Fruit fly (Drosophila melanogaster): ENCODE results near the gene CG10920.

Gene CG10920

DNA sequence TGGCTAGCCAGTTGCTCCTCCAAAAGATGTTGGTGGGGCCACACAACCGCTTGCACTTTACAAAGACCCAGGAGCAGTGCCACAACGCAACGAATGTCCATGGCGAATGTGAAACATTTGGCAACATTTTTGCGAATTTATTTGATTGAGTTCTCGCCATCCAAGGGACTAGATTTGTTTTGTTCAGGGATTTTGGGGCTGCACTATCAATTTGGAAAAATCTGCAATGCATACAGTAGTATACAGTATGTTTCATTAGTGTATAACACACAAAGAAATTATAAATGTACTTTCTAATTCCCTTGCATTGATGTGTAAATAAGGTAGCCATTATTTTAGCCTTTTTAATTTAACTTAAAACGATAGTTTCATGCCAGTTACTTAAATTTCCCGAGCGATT lies 24.7 kb upstream of the CG10920 start, which contains the start of gene Ir7d:
TSS of gene Ir7d (minus strand) at position 101 of the 400 bp plus-strand sequence.
- no peak for TF ChIP-seq Sin3A (optimal IDR thresholded peaks at IDR 0.05)
- no peak for TF ChIP-seq h (optimal IDR thresholded peaks at IDR 0.05)
- TF ChIP-seq insv (optimal IDR thresholded peaks at IDR 0.05): no peak
- no peak for TF ChIP-seq Myc (optimal IDR thresholded peaks at IDR 0.05)
- no peak for TF ChIP-seq psq (optimal IDR thresholded peaks at IDR 0.05)
- TF ChIP-seq ttk (optimal IDR thresholded peaks at IDR 0.05): no peak

DNA sequence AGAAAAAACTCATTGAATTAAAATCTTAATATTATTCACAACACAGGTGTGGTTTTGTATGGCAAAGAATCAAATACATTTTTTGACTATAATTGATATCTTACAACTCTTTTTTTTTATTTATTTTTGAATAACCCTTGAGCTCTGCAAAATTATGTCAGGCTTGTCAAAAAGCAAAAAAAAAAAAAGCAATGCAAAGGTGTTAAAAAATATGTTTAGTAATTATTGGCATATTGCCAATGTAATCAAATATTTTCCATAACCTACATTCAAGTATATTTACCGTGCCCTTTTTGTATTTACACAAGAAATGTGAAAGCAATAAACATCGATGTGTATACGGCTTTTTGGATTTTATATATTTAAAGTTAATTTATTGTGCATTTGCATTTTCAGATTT lies 20.1 kb upstream of the CG10920 start, which contains the start of gene Ir7c:
TSS of gene Ir7c (plus strand) at position 301 of the 400 bp plus-strand sequence.
- TF ChIP-seq ttk (optimal IDR thresholded peaks at IDR 0.05) (no peak), h (optimal IDR thresholded peaks at IDR 0.05) (no peak), Sin3A (optimal IDR thresholded peaks at IDR 0.05) (no peak), psq (optimal IDR thresholded peaks at IDR 0.05) (no peak), Myc (optimal IDR thresholded peaks at IDR 0.05) (no peak), insv (optimal IDR thresholded peaks at IDR 0.05) (no peak)

dm6 chrX:7873172-7873930 lies 19.3 kb upstream of the CG10920 start, which contains the start of gene dec:
Gene dec, minus strand, starts transcription at chrX:7873222.
- TF ChIP-seq h (optimal IDR thresholded peaks at IDR 0.05) (no peak), insv (optimal IDR thresholded peaks at IDR 0.05) (no peak), psq (optimal IDR thresholded peaks at IDR 0.05) (no peak), ttk (optimal IDR thresholded peaks at IDR 0.05) (no peak), Myc (optimal IDR thresholded peaks at IDR 0.05) (no peak), Sin3A (optimal IDR thresholded peaks at IDR 0.05) (no peak)

DNA sequence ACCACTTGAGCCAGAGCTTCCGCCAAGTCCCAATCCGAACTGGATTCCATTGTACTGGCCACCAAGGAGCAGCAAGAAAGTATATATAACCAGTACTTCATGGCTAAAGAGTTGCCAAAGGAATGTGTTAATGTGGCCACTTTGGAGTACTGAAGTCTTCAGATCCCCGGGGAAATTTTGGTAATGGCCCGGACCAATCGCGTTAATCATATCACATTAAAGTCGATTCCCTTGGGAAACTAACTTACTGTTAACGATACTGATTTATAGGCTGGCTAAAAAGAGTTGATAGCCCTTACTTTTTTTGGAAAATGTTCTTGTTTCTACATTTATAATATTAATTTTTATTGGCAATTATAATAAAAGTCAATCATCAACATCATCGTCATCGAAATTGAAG lies 12.8 kb upstream of the CG10920 start, which contains the start of gene Ir7b:
TSS of gene Ir7b (minus strand) at position 101 of the 400 bp plus-strand sequence.
- TF ChIP-seq ttk (optimal IDR thresholded peaks at IDR 0.05): no peak
- TF ChIP-seq Sin3A (optimal IDR thresholded peaks at IDR 0.05): no peak
- no peak for TF ChIP-seq psq (optimal IDR thresholded peaks at IDR 0.05)
- no peak for TF ChIP-seq h (optimal IDR thresholded peaks at IDR 0.05)
- no peak for TF ChIP-seq insv (optimal IDR thresholded peaks at IDR 0.05)
- TF ChIP-seq Myc (optimal IDR thresholded peaks at IDR 0.05): no peak

- TF ChIP-seq Myc (optimal IDR thresholded peaks at IDR 0.05) (no peak), insv (optimal IDR thresholded peaks at IDR 0.05) (no peak), psq (optimal IDR thresholded peaks at IDR 0.05) (no peak), Sin3A (optimal IDR thresholded peaks at IDR 0.05) (no peak), h (optimal IDR thresholded peaks at IDR 0.05) (no peak), ttk (optimal IDR thresholded peaks at IDR 0.05) (no peak)
Observed at dm6 chrX:7857873-7858272, 3.8 kb upstream of the CG10920 start, which contains the start of gene CG1409. Gene CG1409, plus strand, starts transcription at chrX:7858173.

dm6 chrX:7825897-7826296 lies 28.1 kb downstream of the CG10920 start, which contains the start of gene CARPA:
Gene CARPA, plus strand, starts transcription at chrX:7826197.
- TF ChIP-seq h (optimal IDR thresholded peaks at IDR 0.05) (no peak), insv (optimal IDR thresholded peaks at IDR 0.05) (no peak), ttk (optimal IDR thresholded peaks at IDR 0.05) (no peak), Myc (optimal IDR thresholded peaks at IDR 0.05) (no peak), Sin3A (optimal IDR thresholded peaks at IDR 0.05) (no peak), psq (optimal IDR thresholded peaks at IDR 0.05) (no peak)

DNA sequence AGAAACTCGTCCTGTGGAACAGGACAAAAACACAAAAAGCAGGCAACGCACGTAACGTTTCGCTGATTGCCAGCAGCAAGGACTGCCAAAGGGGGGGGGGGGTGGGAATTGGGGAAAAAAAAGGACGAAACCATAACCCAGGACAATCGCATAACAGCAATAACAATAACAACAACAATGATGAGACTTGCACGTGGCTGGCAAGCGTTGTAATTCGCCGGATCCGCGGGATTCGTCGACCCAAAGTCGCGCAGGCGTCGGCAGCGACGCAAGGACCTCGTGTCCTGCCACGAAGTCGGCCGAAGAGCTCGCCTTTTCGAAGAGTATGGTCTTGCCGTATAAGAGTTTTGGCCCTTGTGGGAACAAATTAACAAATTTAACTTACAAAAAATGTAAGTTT lies 28.7 kb downstream of the CG10920 start:
- no peak for TF ChIP-seq Sin3A (optimal IDR thresholded peaks at IDR 0.05)
- no peak for TF ChIP-seq Myc (optimal IDR thresholded peaks at IDR 0.05)
- TF ChIP-seq insv (optimal IDR thresholded peaks at IDR 0.05): no peak
- TF ChIP-seq ttk (optimal IDR thresholded peaks at IDR 0.05): no peak
- TF ChIP-seq h (optimal IDR thresholded peaks at IDR 0.05): no peak
- TF ChIP-seq psq (optimal IDR thresholded peaks at IDR 0.05): no peak

- no peak for TF ChIP-seq h (optimal IDR thresholded peaks at IDR 0.05)
- TF ChIP-seq Sin3A (optimal IDR thresholded peaks at IDR 0.05): no peak
- no peak for TF ChIP-seq insv (optimal IDR thresholded peaks at IDR 0.05)
Observed at dm6 chrX:7822910-7823309, 31.1 kb downstream of the CG10920 start.

Measured in Kc167 (cell line).